Fruit fly (Drosophila melanogaster) whole organism, embryonic: Measurements from ENCODE around the gene Pex11c.

Experiments used
- Adf1 ChIP-seq: fragments of 200-800 bp; sonication (Bioruptor generic); IDR thresholded peaks from 2 replicates; pipeline ENCODE4 v1.3.6; 2022; ENCODE audit warnings: missing biosample characterization, missing genetic modification characterization
- Asciz ChIP-seq: fragments of 200-800 bp; sonication (Bioruptor generic); optimal IDR thresholded peaks from 2 replicates; lab custom pipeline; 2017; ENCODE audit warnings: missing biosample characterization, mild to moderate bottlenecking, missing genetic modification characterization, missing genetic modification reagents
- C15 ChIP-seq: fragments of 200-800 bp; sonication (Bioruptor generic); IDR thresholded peaks from 3 replicates; pipeline ENCODE4 v1.3.6; 2022; ENCODE audit warnings: missing biosample characterization, missing genetic modification characterization
- CG10267 ChIP-seq: fragments of 200-800 bp; sonication (Bioruptor generic); optimal IDR thresholded peaks from 2 replicates; lab custom pipeline; 2018; ENCODE audit warnings: missing biosample characterization, mild to moderate bottlenecking, missing genetic modification characterization, moderate library complexity
- CG10321 ChIP-seq: fragments of 200-800 bp; sonication (Bioruptor generic); IDR thresholded peaks from 2 replicates; pipeline ENCODE4 v1.3.6; 2022; ENCODE audit warnings: missing biosample characterization, missing genetic modification characterization
- CG10565 ChIP-seq: fragments of 200-800 bp; sonication (Bioruptor generic); optimal IDR thresholded peaks from 3 replicates; lab custom pipeline; 2016; ENCODE audit warnings: missing biosample characterization, mild to moderate bottlenecking, missing genetic modification characterization
- CG11247 ChIP-seq: fragments of 200-800 bp; sonication (Bioruptor generic); IDR thresholded peaks from 2 replicates; pipeline ENCODE4 v1.3.6; 2022; ENCODE audit warnings: missing biosample characterization, missing genetic modification characterization
- CG12391 ChIP-seq: fragments of 200-800 bp; sonication (Bioruptor generic); optimal IDR thresholded peaks from 3 replicates; lab custom pipeline; 2018; ENCODE audit warnings: missing biosample characterization, mild to moderate bottlenecking, missing genetic modification characterization, moderate library complexity
- CG12744 ChIP-seq: fragments of 200-800 bp; sonication (Bioruptor generic); optimal IDR thresholded peaks from 2 replicates; lab custom pipeline; 2016; ENCODE audit warnings: missing biosample characterization, missing genetic modification characterization
- CG17385 ChIP-seq: fragments of 200-800 bp; sonication (Bioruptor generic); optimal IDR thresholded peaks from 3 replicates; lab custom pipeline; 2018; ENCODE audit warnings: missing biosample characterization, mild to moderate bottlenecking, missing genetic modification characterization
- CG17802 ChIP-seq: fragments of 200-800 bp; sonication (Bioruptor generic); optimal IDR thresholded peaks from 2 replicates; lab custom pipeline; 2018; ENCODE audit warnings: missing biosample characterization, mild to moderate bottlenecking, missing genetic modification characterization, moderate library complexity
- CG18011 ChIP-seq: fragments of 200-800 bp; sonication (Bioruptor generic); optimal IDR thresholded peaks from 2 replicates; lab custom pipeline; 2017; ENCODE audit warnings: missing biosample characterization, missing genetic modification characterization, mild to moderate bottlenecking, moderate library complexity, missing genotype
- CG1832 ChIP-seq: fragments of 200-800 bp; sonication (Bioruptor generic); optimal IDR thresholded peaks from 2 replicates; lab custom pipeline; 2017; ENCODE audit warnings: missing biosample characterization, mild to moderate bottlenecking, missing genetic modification characterization, inconsistent platforms
- CG32772 ChIP-seq: fragments of 200-800 bp; sonication (Bioruptor generic); IDR thresholded peaks from 2 replicates; pipeline ENCODE4 v1.3.6; 2022; ENCODE audit warnings: missing biosample characterization, missing genetic modification characterization
- CG34376 ChIP-seq: fragments of 200-800 bp; sonication (Bioruptor generic); optimal IDR thresholded peaks from 2 replicates; lab custom pipeline; 2018; ENCODE audit warnings: missing biosample characterization, mild to moderate bottlenecking, missing genetic modification characterization
- CG4360 ChIP-seq: fragments of 200-800 bp; sonication (Bioruptor generic); IDR thresholded peaks from 2 replicates; pipeline ENCODE4 v1.3.6; 2022; ENCODE audit warnings: missing biosample characterization, missing genetic modification characterization
- CG4730 ChIP-seq: fragments of 200-800 bp; sonication (Bioruptor generic); IDR thresholded peaks from 2 replicates; pipeline ENCODE4 v1.3.6; 2022; ENCODE audit warnings: missing biosample characterization, missing genetic modification characterization
- CG6689 ChIP-seq: fragments of 200-800 bp; sonication (Bioruptor generic); IDR thresholded peaks from 2 replicates; pipeline ENCODE4 v1.3.6; 2022; ENCODE audit warnings: missing biosample characterization, missing genetic modification characterization
- CG6791 ChIP-seq: fragments of 200-800 bp; sonication (Bioruptor generic); IDR thresholded peaks from 3 replicates; pipeline ENCODE4 v1.3.6; 2022; ENCODE audit warnings: missing biosample characterization, missing genetic modification characterization; ENCODE audit not compliant: partially characterized antibody
- CG7271 ChIP-seq: fragments of 200-800 bp; sonication (Bioruptor generic); optimal IDR thresholded peaks from 2 replicates; lab custom pipeline; 2018; ENCODE audit warnings: missing biosample characterization, mild to moderate bottlenecking, missing genetic modification characterization, moderate library complexity
- CG9215 ChIP-seq: fragments of 200-800 bp; sonication (Bioruptor generic); IDR thresholded peaks from 2 replicates; pipeline ENCODE4 v1.3.6; 2022; ENCODE audit warnings: missing biosample characterization, missing genetic modification characterization
- CoRest ChIP-seq: fragments of 200-800 bp; sonication (Bioruptor generic); optimal IDR thresholded peaks from 3 replicates; lab custom pipeline; 2018; ENCODE audit warnings: missing biosample characterization, mild to moderate bottlenecking, missing genetic modification characterization, moderate library complexity
- Fer1 ChIP-seq: fragments of 200-800 bp; sonication (Bioruptor generic); optimal IDR thresholded peaks from 2 replicates; lab custom pipeline; 2017; ENCODE audit warnings: missing biosample characterization, mild to moderate bottlenecking, missing genetic modification characterization
- HLH3B ChIP-seq: fragments of 200-800 bp; sonication (Bioruptor generic); IDR thresholded peaks from 2 replicates; pipeline ENCODE4 v1.3.6; 2022; ENCODE audit warnings: missing biosample characterization, missing genetic modification characterization
- HLH4C ChIP-seq: fragments of 200-800 bp; sonication (Bioruptor generic); IDR thresholded peaks from 3 replicates; pipeline ENCODE4 v1.3.6; 2022; ENCODE audit warnings: missing biosample characterization, missing genetic modification characterization; ENCODE audit not compliant: partially characterized antibody
- NfI ChIP-seq: fragments of 200-800 bp; sonication (Bioruptor generic); optimal IDR thresholded peaks from 3 replicates; lab custom pipeline; 2018; ENCODE audit warnings: missing biosample characterization, mild to moderate bottlenecking, missing genetic modification characterization, moderate library complexity
- Sox100B ChIP-seq: fragments of 200-800 bp; sonication (Bioruptor generic); optimal IDR thresholded peaks from 3 replicates; lab custom pipeline; 2018; ENCODE audit warnings: missing biosample characterization, mild to moderate bottlenecking, missing genetic modification characterization
- ara ChIP-seq: fragments of 200-800 bp; sonication (Bioruptor generic); IDR thresholded peaks from 2 replicates; pipeline ENCODE4 v1.3.6; 2022; ENCODE audit warnings: missing biosample characterization, missing genetic modification characterization
- bsh ChIP-seq, 2 experiments: fragments of 200-800 bp; sonication (Bioruptor generic); optimal IDR thresholded peaks; 2 replicates each; lab custom pipeline; 2017 to 2018; ENCODE audit warnings: mild to moderate bottlenecking in 2 of 2, missing biosample characterization in 2 of 2, missing genetic modification characterization in 2 of 2, moderate library complexity in 1 of 2
- caup ChIP-seq: fragments of 200-800 bp; sonication (Bioruptor generic); optimal IDR thresholded peaks from 3 replicates; lab custom pipeline; 2017; ENCODE audit warnings: missing biosample characterization, mild to moderate bottlenecking, missing genetic modification characterization, moderate library complexity; ENCODE audit not compliant: severe bottlenecking
- chn ChIP-seq: fragments of 200-800 bp; sonication (Bioruptor generic); optimal IDR thresholded peaks from 2 replicates; lab custom pipeline; 2016; ENCODE audit warnings: missing biosample characterization, missing genetic modification characterization
- crp ChIP-seq, 2 experiments: fragments of 200-800 bp; sonication (Bioruptor generic); optimal IDR thresholded peaks; 2 replicates in 1 of 2; 3 replicates in 1 of 2; lab custom pipeline; 2017; ENCODE audit warnings: missing biosample characterization in 2 of 2, missing genetic modification characterization in 2 of 2, mild to moderate bottlenecking in 1 of 2, moderate library complexity in 1 of 2
- gcm ChIP-seq: fragments of 200-800 bp; sonication (Bioruptor generic); optimal IDR thresholded peaks from 2 replicates; lab custom pipeline; 2019; ENCODE audit warnings: missing biosample characterization, mild to moderate bottlenecking, missing genetic modification characterization, moderate library complexity
- gem ChIP-seq: fragments of 200-800 bp; sonication (Bioruptor generic); optimal IDR thresholded peaks from 2 replicates; lab custom pipeline; 2019; ENCODE audit warnings: missing biosample characterization, mild to moderate bottlenecking, missing genetic modification characterization, moderate library complexity
- grau ChIP-seq: fragments of 200-800 bp; optimal IDR thresholded peaks from 3 replicates; lab custom pipeline; 2019; ENCODE audit warnings: missing biosample characterization, mild to moderate bottlenecking, missing genetic modification characterization, moderate library complexity
- hb ChIP-seq: fragments of 200-800 bp; sonication (Bioruptor generic); IDR thresholded peaks from 3 replicates; pipeline ENCODE4 v1.3.6; 2022; ENCODE audit warnings: missing biosample characterization, missing genetic modification characterization; ENCODE audit not compliant: partially characterized antibody
- klu ChIP-seq: fragments of 200-800 bp; sonication (Bioruptor generic); IDR thresholded peaks from 2 replicates; pipeline ENCODE4 v1.3.6; 2022; ENCODE audit warnings: missing biosample characterization, missing genetic modification characterization
- maf-S ChIP-seq: fragments of 200-800 bp; sonication (Bioruptor generic); optimal IDR thresholded peaks from 2 replicates; lab custom pipeline; 2016; ENCODE audit warnings: missing biosample characterization, missing genetic modification characterization
- mirr ChIP-seq: fragments of 200-800 bp; sonication (Bioruptor generic); optimal IDR thresholded peaks from 3 replicates; lab custom pipeline; 2018; ENCODE audit warnings: missing biosample characterization, mild to moderate bottlenecking, missing genetic modification characterization
- shn ChIP-seq: fragments of 200-800 bp; sonication (Bioruptor generic); optimal IDR thresholded peaks from 3 replicates; lab custom pipeline; 2016; ENCODE audit warnings: missing biosample characterization, missing genetic modification characterization
- sim ChIP-seq: fragments of 200-800 bp; sonication (Bioruptor generic); IDR thresholded peaks from 2 replicates; pipeline ENCODE4 v1.3.6; 2022; ENCODE audit warnings: missing biosample characterization, missing genetic modification characterization
- slbo ChIP-seq: fragments of 200-800 bp; sonication (Bioruptor generic); IDR thresholded peaks from 2 replicates; pipeline ENCODE4 v1.3.6; 2022; ENCODE audit warnings: missing biosample characterization, missing genetic modification characterization
- unc-4 ChIP-seq: fragments of 200-800 bp; sonication (Bioruptor generic); IDR thresholded peaks from 2 replicates; pipeline ENCODE4 v1.3.6; 2022; ENCODE audit warnings: missing biosample characterization, missing genetic modification characterization; ENCODE audit not compliant: partially characterized antibody
- wdn ChIP-seq: fragments of 200-800 bp; sonication (Bioruptor generic); IDR thresholded peaks from 2 replicates; pipeline ENCODE4 v1.3.6; 2022; ENCODE audit warnings: missing biosample characterization, missing genetic modification characterization

Gene Pex11c

DNA sequence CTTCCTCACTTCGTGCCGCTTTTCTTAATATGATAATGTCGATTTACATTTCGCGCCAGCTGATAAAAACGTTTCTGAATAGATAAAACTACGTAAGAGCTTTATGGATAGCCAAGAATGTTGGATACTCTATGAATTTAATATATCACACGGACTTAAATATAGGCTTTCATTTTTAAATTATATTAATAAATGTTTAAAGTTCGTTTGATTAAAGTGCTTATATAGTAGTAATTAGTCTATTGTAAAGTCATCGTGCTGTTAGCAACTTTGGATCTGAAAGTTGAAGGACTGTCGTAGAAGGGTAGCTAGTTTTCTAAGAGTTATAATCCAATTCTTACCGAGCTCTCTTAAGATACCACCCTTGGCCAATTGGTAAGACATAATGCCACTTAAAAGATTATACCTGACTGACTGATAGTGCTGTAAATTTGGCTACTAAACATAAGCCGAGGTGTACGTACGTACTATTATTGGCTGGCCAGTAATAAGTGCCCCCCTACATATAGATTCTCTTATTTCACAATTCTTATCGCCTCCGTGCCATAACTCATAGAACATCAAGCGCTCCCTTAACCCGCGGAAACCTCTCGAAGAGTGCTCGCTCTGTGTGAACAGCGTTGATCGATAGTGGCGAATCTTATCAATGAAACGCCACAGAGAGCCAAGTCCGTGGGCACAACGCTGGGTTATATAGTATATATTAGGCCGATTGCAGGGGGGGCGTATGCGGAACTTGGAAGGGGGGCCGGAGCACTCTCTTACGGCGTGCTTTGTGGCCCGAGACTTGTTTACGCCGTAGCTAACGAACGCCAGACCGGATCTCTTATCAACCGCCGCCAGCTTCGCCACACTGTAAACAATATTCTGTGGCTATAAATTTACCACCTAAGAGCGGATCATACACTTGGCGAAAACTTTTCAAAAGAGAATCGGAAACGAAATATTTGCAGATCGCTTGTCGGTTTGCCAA lies 47.6 kb upstream of the Pex11c start (continued):
- TF ChIP-seq CG12744 (GFP tag; lab: Kevin White, UChicago) (no peak), slbo (GFP tag; lab: Robert Waterston, UW) (peak; percentile 53), Adf1 (GFP tag; lab: Robert Waterston, UW) (peak; percentile 47; the same call in 1 of the 2 replicates), CG4730 (GFP tag; lab: Robert Waterston, UW) (no peak)

DNA sequence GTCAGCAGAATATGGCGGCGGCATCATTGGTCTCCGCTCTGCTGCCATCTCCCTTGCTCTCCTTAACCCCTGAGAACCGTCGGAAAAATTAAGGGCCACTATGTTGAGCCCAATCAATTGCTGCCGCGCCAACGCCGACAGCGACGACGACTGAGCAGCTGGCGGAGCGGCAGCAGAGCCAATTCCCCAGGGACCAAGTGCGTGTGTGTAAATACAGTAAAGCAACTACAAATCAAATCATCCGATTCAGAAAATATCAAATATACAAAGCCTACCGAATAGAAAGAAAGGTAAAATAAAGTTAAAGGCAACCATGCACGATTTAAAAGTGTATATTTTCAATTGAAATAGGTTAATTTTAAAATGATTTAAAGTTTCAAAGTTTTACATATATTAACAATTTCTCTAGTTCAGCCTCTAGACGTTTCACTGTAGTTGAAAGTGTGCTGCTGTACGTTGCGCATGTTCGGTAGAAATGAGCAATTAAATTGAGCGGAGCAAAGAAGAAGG lies 46.4 kb upstream of the Pex11c start:
- TF ChIP-seq Sox100B (peak; percentile 61), chn (GFP tag; lab: Kevin White, UChicago) (no peak), sim (no peak), klu (no peak; the same call in 1 of the 2 replicates), CG11247 (peak; percentile 20; the same call in 1 of the 2 replicates), shn (GFP tag; lab: Kevin White, UChicago) (peak; percentile 11), C15 (GFP tag; lab: Robert Waterston, UW) (no peak), hb (GFP tag; lab: Robert Waterston, UW) (no peak), Fer1 (peak; percentile 78), CG32772 (GFP tag; lab: Robert Waterston, UW) (no peak), Asciz (GFP tag; lab: Kevin White, UChicago) (no peak), CG7271 (tag; lab: Kevin White, UChicago) (no peak), gcm (peak; percentile 35), CG10565 (GFP tag; lab: Kevin White, UChicago) (no peak), gem (tag; lab: Kevin White, UChicago) (peak; percentile 79), caup (GFP tag; lab: Kevin White, UChicago) (peak; percentile 15), maf-S (GFP tag; lab: Kevin White, UChicago) (peak; percentile 43), HLH4C (no peak), slbo (GFP tag; lab: Robert Waterston, UW) (peak; percentile 32), grau (tag; lab: Kevin White, UChicago) (peak; percentile 96), CG10267 (peak; percentile 64), unc-4 (no peak), CG4360 (GFP tag; lab: Robert Waterston, UW) (peak; percentile 21; the same call in 1 of the 2 replicates), ara (GFP tag; lab: Robert Waterston, UW) (no peak; the same call in 1 of the 2 replicates), NfI (peak; percentile 5), CG6791 (GFP tag; lab: Robert Waterston, UW) (no peak), CG1832 (GFP tag; lab: Kevin White, UChicago) (peak; percentile 66), CG17385 (GFP tag; lab: Kevin White, UChicago) (no peak), CG17802 (tag; lab: Kevin White, UChicago) (no peak), crp (GFP tag; optimal IDR thresholded peaks at IDR 0.05; lab: Kevin White, UChicago) (no peak), HLH3B (peak; percentile 64), CG6689 (GFP tag; lab: Robert Waterston, UW) (no peak), CG12391 (peak; percentile 64), CG9215 (GFP tag; lab: Robert Waterston, UW) (peak; percentile 46; the same call in 1 of the 2 replicates), wdn (GFP tag; lab: Robert Waterston, UW) (0 out of 2 replicates have a peak, but pooled peaks have one; percentile 16), CG34376 (GFP tag; lab: Kevin White, UChicago) (peak; percentile 5), CoRest (tag; lab: Kevin White, UChicago) (peak; percentile 43), bsh (GFP tag; optimal IDR thresholded peaks at IDR 0.05; lab: Kevin White, UChicago) (peak in 1 of 2 experiments; percentile 64), mirr (GFP tag; lab: Kevin White, UChicago) (no peak), CG10321 (GFP tag; lab: Robert Waterston, UW) (peak; percentile 84), CG18011 (GFP tag; lab: Kevin White, UChicago) (no peak)
